Worm (Caenorhabditis elegans) whole organism, mixed stage, embryonic: Measurements from ENCODE around the gene M03A1.3.

Source experiments
- ceh-83 ChIP-seq: fragments of 200-800 bp; sonication (Bioruptor generic); optimal IDR thresholded peaks from 2 replicates; lab custom pipeline; 2018; ENCODE audit warnings: mild to moderate bottlenecking, missing genetic modification characterization, missing compliant biosample characterization
- elt-1 ChIP-seq: sonication (generic microtip); optimal IDR thresholded peaks from 2 replicates; lab custom pipeline; 2017; ENCODE audit warnings: missing genetic modification characterization, mild to moderate bottlenecking, missing compliant biosample characterization, antibody characterized with exemption, moderate library complexity, borderline replicate concordance; ENCODE audit not compliant: insufficient read depth
- elt-3 ChIP-seq: fragments of 150-350 bp; optimal IDR thresholded peaks from 2 replicates; lab custom pipeline; 2014; ENCODE audit warnings: missing biosample characterization, missing genetic modification characterization
- lin-13 ChIP-seq: fragments of 150-350 bp; optimal IDR thresholded peaks from 2 replicates; lab custom pipeline; 2014; ENCODE audit warnings: missing biosample characterization, missing genetic modification characterization
- mep-1 ChIP-seq: fragments of 150-350 bp; optimal IDR thresholded peaks from 2 replicates; lab custom pipeline; 2017; ENCODE audit warnings: missing biosample characterization, missing genetic modification reagents, missing genetic modification characterization, inconsistent platforms
- nhr-76 ChIP-seq: sonication (generic microtip); optimal IDR thresholded peaks from 2 replicates; lab custom pipeline; 2017; ENCODE audit warnings: missing biosample characterization, missing genetic modification characterization
- snpc-4 ChIP-seq: fragments of 150-350 bp; optimal IDR thresholded peaks from 2 replicates; lab custom pipeline; 2014; ENCODE audit warnings: missing biosample characterization, missing genetic modification characterization
- sptf-1 ChIP-seq: sonication (generic microtip); optimal IDR thresholded peaks from 2 replicates; lab custom pipeline; 2017; ENCODE audit warnings: mild to moderate bottlenecking, missing genetic modification characterization, moderate library complexity, missing compliant biosample characterization
- unc-39 ChIP-seq: fragments of 150-350 bp; optimal IDR thresholded peaks from 2 replicates; lab custom pipeline; 2014; ENCODE audit warnings: missing biosample characterization, missing genetic modification characterization
- unc-62 ChIP-seq: fragments of 150-350 bp; optimal IDR thresholded peaks from 2 replicates; lab custom pipeline; 2014; ENCODE audit warnings: missing biosample characterization, missing genetic modification reagents, missing genetic modification characterization
- ztf-11 ChIP-seq: fragments of 150-350 bp; optimal IDR thresholded peaks from 2 replicates; lab custom pipeline; 2014; ENCODE audit warnings: missing biosample characterization, missing genetic modification characterization

DNA sequence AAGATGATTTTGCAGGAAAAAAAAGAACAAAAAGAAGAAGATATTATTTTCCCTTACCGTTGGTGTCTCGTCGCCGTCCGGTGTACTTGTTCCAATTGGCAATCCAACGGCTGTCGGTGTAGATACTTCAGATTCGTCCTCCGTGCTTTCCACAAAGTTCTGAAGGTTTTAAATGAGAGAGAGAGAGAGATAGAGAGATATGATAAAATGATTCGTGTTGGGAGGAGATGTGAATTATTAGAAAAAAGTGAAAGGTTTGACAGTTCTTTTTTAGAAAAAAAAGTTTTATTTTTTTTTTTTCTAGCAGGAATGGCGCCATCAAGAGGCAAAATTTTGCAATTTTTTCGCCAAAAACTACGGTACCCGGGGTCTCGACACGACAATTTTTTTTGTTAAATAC is 42.7 kb downstream of the M03A1.3 start:
- no peak for TF ChIP-seq ztf-11
- no peak for TF ChIP-seq sptf-1 (tag; lab: Kevin White, UChicago)
- TF ChIP-seq elt-1 (tag; lab: Kevin White, UChicago): no peak
- no peak for TF ChIP-seq lin-13 (tag; lab: Kevin White, UChicago)
- no peak for TF ChIP-seq nhr-76
- TF ChIP-seq ceh-83 (GFP tag; lab: Kevin White, UChicago): no peak
- no peak for TF ChIP-seq unc-62
- TF ChIP-seq elt-3 (tag; lab: Kevin White, UChicago): no peak
- TF ChIP-seq unc-39 (tag; lab: Kevin White, UChicago): no peak
- TF ChIP-seq snpc-4: no peak
- TF ChIP-seq mep-1: no peak
